Worm (Caenorhabditis elegans) whole organism, late embryonic: ENCODE data around the gene F21C10.5.

ENCODE experiments used
- C08G9.2 ChIP-seq: sonication (generic microtip); optimal IDR thresholded peaks from 2 replicates; lab custom pipeline; 2016; ENCODE audit warnings: mild to moderate bottlenecking, missing genetic modification characterization, moderate library complexity, missing compliant biosample characterization
- C38D4.7 ChIP-seq: fragments of 200-800 bp; sonication (Bioruptor generic); optimal IDR thresholded peaks from 2 replicates; lab custom pipeline; 2018; ENCODE audit warnings: mild to moderate bottlenecking, missing genetic modification characterization, moderate library complexity, missing compliant biosample characterization
- F13H6.1 ChIP-seq: sonication (generic microtip); optimal IDR thresholded peaks from 2 replicates; lab custom pipeline; 2016; ENCODE audit warnings: missing genetic modification characterization, missing compliant biosample characterization
- K02D7.2 ChIP-seq: sonication (generic microtip); optimal IDR thresholded peaks from 2 replicates; lab custom pipeline; 2017; ENCODE audit warnings: mild to moderate bottlenecking, missing genetic modification characterization, missing compliant biosample characterization
- K09A11.1 ChIP-seq: sonication (generic microtip); optimal IDR thresholded peaks from 2 replicates; lab custom pipeline; 2017; ENCODE audit warnings: antibody characterized with exemption, mild to moderate bottlenecking, missing genetic modification characterization, missing compliant biosample characterization; ENCODE audit not compliant: insufficient read depth
- ahr-1 ChIP-seq: sonication (generic microtip); optimal IDR thresholded peaks from 2 replicates; lab custom pipeline; 2016; ENCODE audit warnings: missing genetic modification characterization, missing compliant biosample characterization
- ceh-14 ChIP-seq: sonication (generic microtip); optimal IDR thresholded peaks from 2 replicates; lab custom pipeline; 2016; ENCODE audit warnings: missing genotype, missing genetic modification characterization, missing compliant biosample characterization
- ceh-2 ChIP-seq: sonication (generic microtip); optimal IDR thresholded peaks from 2 replicates; lab custom pipeline; 2016; ENCODE audit warnings: missing genotype, missing genetic modification characterization, missing compliant biosample characterization
- ceh-24 ChIP-seq: sonication (generic microtip); optimal IDR thresholded peaks from 2 replicates; lab custom pipeline; 2016; ENCODE audit warnings: mild to moderate bottlenecking, missing genetic modification characterization, missing compliant biosample characterization
- ceh-30 ChIP-seq: fragments of 150-350 bp; optimal IDR thresholded peaks from 2 replicates; lab custom pipeline; 2014; ENCODE audit warnings: missing biosample characterization, missing genetic modification characterization
- ceh-34 ChIP-seq: sonication (generic microtip); optimal IDR thresholded peaks from 2 replicates; lab custom pipeline; 2016; ENCODE audit warnings: mild to moderate bottlenecking, missing genetic modification characterization, missing compliant biosample characterization
- ceh-45 ChIP-seq: fragments of 200-800 bp; sonication (Bioruptor generic); IDR thresholded peaks from 2 replicates; pipeline ENCODE4 v1.3.6; 2022; ENCODE audit warnings: missing genetic modification reagents, missing genetic modification characterization, missing compliant biosample characterization
- ceh-48 ChIP-seq: sonication (generic microtip); optimal IDR thresholded peaks from 2 replicates; lab custom pipeline; 2016; ENCODE audit warnings: missing genetic modification characterization, inconsistent platforms, missing compliant biosample characterization
- dmd-4 ChIP-seq: sonication (generic microtip); optimal IDR thresholded peaks from 2 replicates; lab custom pipeline; 2016; ENCODE audit warnings: borderline replicate concordance, missing genetic modification characterization, missing compliant biosample characterization
- dve-1 ChIP-seq: sonication (generic microtip); optimal IDR thresholded peaks from 2 replicates; lab custom pipeline; 2017; ENCODE audit warnings: antibody characterized with exemption, mild to moderate bottlenecking, missing genetic modification characterization, missing compliant biosample characterization
- elt-4 ChIP-seq: sonication (generic microtip); optimal IDR thresholded peaks from 2 replicates; lab custom pipeline; 2016; ENCODE audit warnings: missing genetic modification characterization, missing compliant biosample characterization
- eyg-1 ChIP-seq: sonication (generic microtip); optimal IDR thresholded peaks from 2 replicates; lab custom pipeline; 2016; ENCODE audit warnings: missing genotype, missing genetic modification characterization, missing compliant biosample characterization
- fkh-10 ChIP-seq: fragments of 150-350 bp; optimal IDR thresholded peaks from 2 replicates; lab custom pipeline; 2014; ENCODE audit warnings: missing biosample characterization, missing genetic modification reagents, missing genetic modification characterization
- fkh-6 ChIP-seq: sonication (generic microtip); optimal IDR thresholded peaks from 2 replicates; lab custom pipeline; 2016; ENCODE audit warnings: missing genetic modification characterization, missing compliant biosample characterization
- gmeb-2 ChIP-seq: sonication (generic microtip); optimal IDR thresholded peaks from 2 replicates; lab custom pipeline; 2016; ENCODE audit warnings: missing genetic modification characterization, inconsistent platforms, missing compliant biosample characterization
- hlh-13 ChIP-seq: fragments of 200-800 bp; sonication (Bioruptor generic); optimal IDR thresholded peaks from 2 replicates; lab custom pipeline; 2018; ENCODE audit warnings: mild to moderate bottlenecking, missing genetic modification characterization, missing compliant biosample characterization
- hlh-15 ChIP-seq: sonication (generic microtip); optimal IDR thresholded peaks from 2 replicates; lab custom pipeline; 2016; ENCODE audit warnings: missing genetic modification characterization, missing compliant biosample characterization
- hlh-6 ChIP-seq: sonication (generic microtip); optimal IDR thresholded peaks from 2 replicates; lab custom pipeline; 2016; ENCODE audit warnings: missing genotype, missing genetic modification characterization, missing compliant biosample characterization
- lim-6 ChIP-seq: sonication (generic microtip); optimal IDR thresholded peaks from 2 replicates; lab custom pipeline; 2016; ENCODE audit warnings: missing genetic modification characterization, missing compliant biosample characterization
- lin-11 ChIP-seq: fragments of 200-800 bp; sonication (Bioruptor generic); optimal IDR thresholded peaks from 2 replicates; lab custom pipeline; 2018; ENCODE audit warnings: mild to moderate bottlenecking, missing genetic modification characterization, missing compliant biosample characterization
- madf-2 ChIP-seq: sonication (generic microtip); optimal IDR thresholded peaks from 2 replicates; lab custom pipeline; 2017; ENCODE audit warnings: missing genetic modification characterization, missing compliant biosample characterization
- nfya-1 ChIP-seq: sonication (generic microtip); optimal IDR thresholded peaks from 2 replicates; lab custom pipeline; 2017; ENCODE audit warnings: missing genetic modification characterization, mild to moderate bottlenecking, missing compliant biosample characterization, antibody characterized with exemption, moderate library complexity
- nhr-232 ChIP-seq: sonication (generic microtip); optimal IDR thresholded peaks from 2 replicates; lab custom pipeline; 2016; ENCODE audit warnings: missing genetic modification characterization, missing compliant biosample characterization
- npax-4 ChIP-seq: sonication (generic microtip); optimal IDR thresholded peaks from 2 replicates; lab custom pipeline; 2016; ENCODE audit warnings: missing genetic modification characterization, missing compliant biosample characterization
- pag-3 ChIP-seq: sonication (generic microtip); optimal IDR thresholded peaks from 2 replicates; lab custom pipeline; 2016; ENCODE audit warnings: missing compliant biosample characterization, missing genetic modification characterization, borderline replicate concordance
- pax-1 ChIP-seq: fragments of 150-350 bp; optimal IDR thresholded peaks from 2 replicates; lab custom pipeline; 2014; ENCODE audit warnings: missing biosample characterization, missing genetic modification characterization
- pqm-1 ChIP-seq: sonication (generic microtip); optimal IDR thresholded peaks from 2 replicates; lab custom pipeline; 2016; ENCODE audit warnings: missing genetic modification characterization, missing compliant biosample characterization
- pros-1 ChIP-seq: fragments of 150-350 bp; optimal IDR thresholded peaks from 2 replicates; lab custom pipeline; 2014; ENCODE audit warnings: missing biosample characterization, missing genetic modification reagents, missing genetic modification characterization
- ref-2 ChIP-seq: sonication (generic microtip); optimal IDR thresholded peaks from 2 replicates; lab custom pipeline; 2016; ENCODE audit warnings: missing genetic modification characterization, missing compliant biosample characterization
- rnt-1 ChIP-seq: sonication (generic microtip); optimal IDR thresholded peaks from 2 replicates; lab custom pipeline; 2016; ENCODE audit warnings: missing genetic modification characterization, missing compliant biosample characterization
- sox-2 ChIP-seq: fragments of 200-800 bp; sonication (Bioruptor generic); IDR thresholded peaks from 2 replicates; pipeline ENCODE4 v1.3.6; 2022; ENCODE audit warnings: missing genetic modification reagents, missing genetic modification characterization, missing compliant biosample characterization
- sox-4 ChIP-seq: sonication (generic microtip); optimal IDR thresholded peaks from 2 replicates; lab custom pipeline; 2017; ENCODE audit warnings: mild to moderate bottlenecking, missing genetic modification characterization, inconsistent platforms, missing compliant biosample characterization
- syd-9 ChIP-seq: sonication (generic microtip); optimal IDR thresholded peaks from 2 replicates; lab custom pipeline; 2016; ENCODE audit warnings: mild to moderate bottlenecking, missing genetic modification characterization, moderate library complexity, missing compliant biosample characterization
- tbx-2 ChIP-seq: sonication (generic microtip); optimal IDR thresholded peaks from 2 replicates; lab custom pipeline; 2016; ENCODE audit warnings: missing genetic modification characterization, missing compliant biosample characterization
- unc-3 ChIP-seq, 2 experiments: fragments of 200-800 bp in 1 of 2; sonication (Bioruptor generic) in 1 of 2; sonication (generic microtip) in 1 of 2; conservative IDR thresholded peaks in 1 of 2; optimal IDR thresholded peaks in 1 of 2; 2 replicates each; pipeline versions ENCODE4 v1.3.6 to Lab custom; 2016 to 2022; ENCODE audit warnings: missing compliant biosample characterization in 2 of 2, missing genetic modification characterization in 2 of 2, missing genetic modification reagents in 1 of 2
- unc-42 ChIP-seq: sonication (generic microtip); optimal IDR thresholded peaks from 2 replicates; lab custom pipeline; 2016; ENCODE audit warnings: missing genotype, missing genetic modification characterization, missing compliant biosample characterization
- unc-55 ChIP-seq: sonication (generic microtip); optimal IDR thresholded peaks from 2 replicates; lab custom pipeline; 2017; ENCODE audit warnings: missing biosample characterization, missing genetic modification reagents, missing genetic modification characterization

F21C10.5 gene

ce11 chrV:9112467-9112866, 13.0 kb upstream of the F21C10.5 start, which contains the start of gene F21C10.7:
F21C10.7 (plus strand) TSS chrV:9112767.
- TF ChIP-seq unc-55 (GFP tag; lab: Kevin White, UChicago) (no peak), ceh-30 (tag; lab: Kevin White, UChicago) (no peak), lim-6 (no peak), hlh-15 (tag; lab: Kevin White, UChicago) (no peak), npax-4 (tag; lab: Kevin White, UChicago) (no peak)

DNA sequence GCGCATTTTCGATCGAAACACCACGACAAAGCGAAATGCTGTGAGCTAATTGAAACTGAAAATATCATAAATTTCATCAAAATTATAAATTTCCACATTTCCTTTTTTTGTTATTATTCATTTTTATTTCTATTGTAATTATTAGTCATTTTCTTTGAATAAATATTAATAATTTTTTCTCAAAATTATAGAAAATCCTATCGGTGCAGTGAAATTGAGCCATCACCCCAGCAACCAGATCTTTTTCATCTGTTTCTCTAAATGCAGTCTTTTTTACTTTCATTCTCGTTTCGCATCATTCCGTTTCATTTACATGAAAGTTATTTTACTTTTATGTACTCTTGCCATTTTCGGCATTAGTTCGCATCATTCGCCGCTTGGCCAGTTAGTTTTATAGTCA, 3.4 kb upstream of the F21C10.5 start, which contains the start of gene F21C10.13:
Gene F21C10.13, plus strand, starts transcription at position 301 of the 400 bp plus-strand sequence.
- no peak for TF ChIP-seq C38D4.7 (GFP tag; lab: Kevin White, UChicago)
- no peak for TF ChIP-seq unc-55 (GFP tag; lab: Kevin White, UChicago)
- no peak for TF ChIP-seq hlh-13 (GFP tag; lab: Kevin White, UChicago)
- no peak for TF ChIP-seq ceh-24 (tag; lab: Kevin White, UChicago)
- no peak for TF ChIP-seq pax-1 (tag; lab: Kevin White, UChicago)
- no peak for TF ChIP-seq hlh-6 (tag; lab: Kevin White, UChicago)
- no peak for TF ChIP-seq syd-9 (tag; lab: Kevin White, UChicago)
- TF ChIP-seq K09A11.1 (tag; lab: Kevin White, UChicago) = no peak
- no peak for TF ChIP-seq elt-4 (tag; lab: Kevin White, UChicago)
- TF ChIP-seq pag-3 (tag; lab: Kevin White, UChicago) = no peak
- no peak for TF ChIP-seq unc-42 (tag; lab: Kevin White, UChicago)
- no peak for TF ChIP-seq tbx-2
- TF ChIP-seq ceh-2 (tag; lab: Kevin White, UChicago) = no peak
- TF ChIP-seq lin-11 (tag; lab: Kevin White, UChicago) = no peak
- TF ChIP-seq madf-2 (tag; lab: Kevin White, UChicago) = no peak
- no peak for TF ChIP-seq ceh-14 (tag; lab: Kevin White, UChicago)
- TF ChIP-seq K02D7.2 = no peak
- no peak for TF ChIP-seq fkh-10
- TF ChIP-seq gmeb-2 (tag; lab: Kevin White, UChicago) = no peak
- no peak for TF ChIP-seq ceh-45 (GFP tag; lab: Robert Waterston, UW)

ce11 chrV:9123186-9123585, 2.3 kb upstream of the F21C10.5 start, which contains the start of gene F21C10.11:
F21C10.11 (plus strand) TSS chrV:9123486.
- TF ChIP-seq eyg-1 (tag; lab: Kevin White, UChicago) = no peak
- TF ChIP-seq sox-4 (tag; lab: Kevin White, UChicago) = no peak
- TF ChIP-seq rnt-1 (tag; lab: Kevin White, UChicago) = no peak
- no peak for TF ChIP-seq dmd-4 (tag; lab: Kevin White, UChicago)
- no peak for TF ChIP-seq pqm-1 (tag; lab: Kevin White, UChicago)

DNA sequence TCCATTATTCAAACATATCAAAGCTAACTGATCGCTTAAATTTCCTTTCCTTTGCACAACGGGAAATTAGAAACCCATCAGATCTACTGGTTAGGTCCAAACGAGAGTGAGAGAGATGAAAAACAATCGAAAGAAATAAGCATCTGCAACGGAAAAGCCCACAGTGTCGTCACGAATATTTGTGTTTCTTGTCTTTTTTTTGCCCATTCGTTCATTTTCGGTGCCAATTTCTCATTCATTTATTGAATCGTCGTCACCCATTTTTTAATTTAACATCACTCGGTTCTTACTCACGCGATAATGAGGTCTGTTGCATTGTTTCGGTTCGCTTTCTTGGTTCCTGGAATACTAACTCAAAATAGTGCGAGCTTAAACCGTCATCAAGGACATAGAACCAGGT, 1.3 kb upstream of the F21C10.5 start, which contains the start of gene F21C10.6:
Gene F21C10.6, plus strand, starts transcription at position 301 of the 400 bp plus-strand sequence.
- TF ChIP-seq ahr-1 = no peak
- TF ChIP-seq unc-3 (GFP tag; conservative IDR thresholded peaks at IDR 0.05; lab: Robert Waterston, UW) = no peak
- no peak for TF ChIP-seq unc-3 (tag; optimal IDR thresholded peaks at IDR 0.05; lab: Kevin White, UChicago)
- TF ChIP-seq hlh-13 (GFP tag; lab: Kevin White, UChicago) = no peak
- TF ChIP-seq sox-2 = no peak
- TF ChIP-seq ceh-34 (tag; lab: Kevin White, UChicago) = no peak
- TF ChIP-seq fkh-6 (tag; lab: Kevin White, UChicago) = no peak
- no peak for TF ChIP-seq dve-1
- TF ChIP-seq nhr-232 = no peak
- TF ChIP-seq fkh-10 = no peak
- TF ChIP-seq ref-2 (tag; lab: Kevin White, UChicago) = no peak
- TF ChIP-seq pros-1 = no peak
- TF ChIP-seq ceh-48 (tag; lab: Kevin White, UChicago) = no peak
- TF ChIP-seq pax-1 (tag; lab: Kevin White, UChicago) = no peak
- no peak for TF ChIP-seq F13H6.1 (tag; lab: Kevin White, UChicago)
- no peak for TF ChIP-seq nfya-1 (tag; lab: Kevin White, UChicago)
- TF ChIP-seq C08G9.2 (tag; lab: Kevin White, UChicago) = no peak
- TF ChIP-seq lim-6 = no peak
